Fruit fly (Drosophila melanogaster) whole organism, embryonic: ENCODE measurements around the gene Usp8.
A peak's percentile ranks its signal among the peaks of the same experiment; 100 is the strongest.

ENCODE experiments used
- Awh ChIP-seq: fragments of 200-800 bp; sonication (Bioruptor generic); IDR thresholded peaks from 2 replicates; pipeline ENCODE4, ENCODE4 v1.3.6; 2022; ENCODE audit warnings: missing biosample characterization, missing genetic modification characterization
- BtbVII ChIP-seq: fragments of 200-800 bp; sonication (Bioruptor generic); optimal IDR thresholded peaks from 3 replicates; lab custom pipeline; 2017; ENCODE audit warnings: missing biosample characterization, mild to moderate bottlenecking, missing genetic modification characterization
- CG1024 ChIP-seq: fragments of 200-800 bp; sonication (Bioruptor generic); IDR thresholded peaks from 2 replicates; pipeline ENCODE4 v1.3.6; 2022; ENCODE audit warnings: missing biosample characterization, missing genetic modification characterization
- CG10274 ChIP-seq: fragments of 200-800 bp; sonication (Bioruptor generic); optimal IDR thresholded peaks from 3 replicates; lab custom pipeline; 2017; ENCODE audit warnings: missing biosample characterization, mild to moderate bottlenecking, missing genetic modification characterization
- CG10366 ChIP-seq: fragments of 200-800 bp; sonication (Bioruptor generic); IDR thresholded peaks from 2 replicates; pipeline ENCODE4 v1.3.6; 2022; ENCODE audit warnings: missing biosample characterization, missing genetic modification characterization
- CG11247 ChIP-seq: fragments of 200-800 bp; sonication (Bioruptor generic); IDR thresholded peaks from 2 replicates; pipeline ENCODE4 v1.3.6; 2022; ENCODE audit warnings: missing biosample characterization, missing genetic modification characterization
- CG11456 ChIP-seq: fragments of 200-800 bp; sonication (Bioruptor generic); IDR thresholded peaks from 3 replicates; pipeline ENCODE4 v1.3.6; 2022; ENCODE audit warnings: missing biosample characterization, missing genetic modification characterization
- CG12236 ChIP-seq: fragments of 200-800 bp; sonication (Bioruptor generic); optimal IDR thresholded peaks from 2 replicates; lab custom pipeline; 2016; ENCODE audit warnings: missing biosample characterization, missing genetic modification characterization
- CG12299 ChIP-seq: fragments of 200-800 bp; sonication (Bioruptor generic); optimal IDR thresholded peaks from 2 replicates; lab custom pipeline; 2018; ENCODE audit warnings: missing biosample characterization, mild to moderate bottlenecking, missing genetic modification characterization
- CG12744 ChIP-seq: fragments of 200-800 bp; sonication (Bioruptor generic); optimal IDR thresholded peaks from 2 replicates; lab custom pipeline; 2016; ENCODE audit warnings: missing biosample characterization, missing genetic modification characterization
- CG1602 ChIP-seq: fragments of 200-800 bp; sonication (Bioruptor generic); optimal IDR thresholded peaks from 3 replicates; lab custom pipeline; 2016; ENCODE audit warnings: missing biosample characterization, missing genetic modification characterization
- CG30020 ChIP-seq: fragments of 200-800 bp; optimal IDR thresholded peaks from 2 replicates; lab custom pipeline; 2019; ENCODE audit warnings: missing biosample characterization, mild to moderate bottlenecking, missing genetic modification characterization, moderate library complexity
- CG3163 ChIP-seq: fragments of 200-800 bp; sonication (Bioruptor generic); optimal IDR thresholded peaks from 3 replicates; lab custom pipeline; 2016; ENCODE audit warnings: missing biosample characterization, missing genetic modification characterization
- CG34422 ChIP-seq: fragments of 200-800 bp; sonication (Bioruptor generic); IDR thresholded peaks from 3 replicates; pipeline ENCODE4 v1.3.6; 2022; ENCODE audit warnings: missing biosample characterization, missing genetic modification characterization
- CG43689 ChIP-seq: fragments of 200-800 bp; sonication (Bioruptor generic); IDR thresholded peaks from 2 replicates; pipeline ENCODE4 v1.3.6; 2022; ENCODE audit warnings: missing biosample characterization, missing genetic modification characterization
- CG7556 ChIP-seq: fragments of 200-800 bp; sonication (Bioruptor generic); optimal IDR thresholded peaks from 2 replicates; lab custom pipeline; 2017; ENCODE audit warnings: missing biosample characterization, mild to moderate bottlenecking, missing genetic modification characterization
- CG7786 ChIP-seq: fragments of 200-800 bp; sonication (Bioruptor generic); optimal IDR thresholded peaks from 2 replicates; lab custom pipeline; 2016; ENCODE audit warnings: missing biosample characterization, missing genetic modification characterization
- CG7928 ChIP-seq: fragments of 200-800 bp; sonication (Bioruptor generic); optimal IDR thresholded peaks from 2 replicates; lab custom pipeline; 2017; ENCODE audit warnings: missing biosample characterization, mild to moderate bottlenecking, missing genetic modification characterization
- CG9932 ChIP-seq: fragments of 200-800 bp; sonication (Bioruptor generic); IDR thresholded peaks from 2 replicates; pipeline ENCODE4 v1.3.6; 2022; ENCODE audit warnings: missing biosample characterization, missing genetic modification characterization
- Chrac-16 ChIP-seq: fragments of 200-800 bp; sonication (Bioruptor generic); optimal IDR thresholded peaks from 3 replicates; lab custom pipeline; 2016; ENCODE audit warnings: missing biosample characterization, missing genetic modification characterization
- Dbx ChIP-seq: fragments of 200-800 bp; sonication (Bioruptor generic); IDR thresholded peaks from 3 replicates; pipeline ENCODE4 v1.3.6; 2022; ENCODE audit warnings: missing biosample characterization, missing genetic modification characterization
- Doc2 ChIP-seq: fragments of 200-800 bp; sonication (Bioruptor generic); IDR thresholded peaks from 2 replicates; pipeline ENCODE4 v1.3.6; 2022; ENCODE audit warnings: missing biosample characterization, missing genetic modification characterization
- Elba2 ChIP-seq: fragments of 200-800 bp; sonication (Bioruptor generic); optimal IDR thresholded peaks from 3 replicates; lab custom pipeline; 2016; ENCODE audit warnings: missing biosample characterization, missing genetic modification characterization
- HLH3B ChIP-seq: fragments of 200-800 bp; sonication (Bioruptor generic); IDR thresholded peaks from 2 replicates; pipeline ENCODE4 v1.3.6; 2022; ENCODE audit warnings: missing biosample characterization, missing genetic modification characterization
- MBD-R2 ChIP-seq: fragments of 200-800 bp; sonication (Bioruptor generic); IDR thresholded peaks from 2 replicates; pipeline ENCODE4 v1.3.6; 2022; ENCODE audit warnings: missing biosample characterization, missing genetic modification characterization
- Max ChIP-seq: fragments of 200-800 bp; sonication (Bioruptor generic); optimal IDR thresholded peaks from 2 replicates; lab custom pipeline; 2016; ENCODE audit warnings: missing biosample characterization, mild to moderate bottlenecking, missing genetic modification characterization
- Med ChIP-seq: fragments of 200-800 bp; sonication (Bioruptor generic); peaks from one replicate; lab custom pipeline; 2016; ENCODE audit warnings: missing biosample characterization, missing genetic modification characterization, mild to moderate bottlenecking, inconsistent platforms, moderate library complexity
- NC2α ChIP-seq: fragments of 200-800 bp; sonication (Bioruptor generic); optimal IDR thresholded peaks from 2 replicates; lab custom pipeline; 2016; ENCODE audit warnings: missing biosample characterization, missing genetic modification characterization
- Side ChIP-seq: fragments of 200-800 bp; sonication (Bioruptor generic); optimal IDR thresholded peaks from 2 replicates; lab custom pipeline; 2016; ENCODE audit warnings: missing biosample characterization, missing genetic modification characterization
- amos ChIP-seq: fragments of 200-800 bp; sonication (Bioruptor generic); IDR thresholded peaks from 2 replicates; pipeline ENCODE4 v1.3.6; 2022; ENCODE audit warnings: missing biosample characterization, missing genetic modification characterization; ENCODE audit not compliant: partially characterized antibody
- az2 ChIP-seq: fragments of 200-800 bp; sonication (Bioruptor generic); optimal IDR thresholded peaks from 3 replicates; lab custom pipeline; 2016; ENCODE audit warnings: missing biosample characterization, missing genetic modification characterization
- btn ChIP-seq: fragments of 200-800 bp; sonication (Bioruptor generic); optimal IDR thresholded peaks from 2 replicates; lab custom pipeline; 2016; ENCODE audit warnings: missing biosample characterization, missing genetic modification characterization
- crol ChIP-seq: fragments of 200-800 bp; sonication (Bioruptor generic); IDR thresholded peaks from 2 replicates; pipeline ENCODE4 v1.3.6; 2022; ENCODE audit warnings: missing biosample characterization, missing genetic modification characterization
- disco-r ChIP-seq: fragments of 200-800 bp; sonication (Bioruptor generic); optimal IDR thresholded peaks from 2 replicates; lab custom pipeline; 2016; ENCODE audit warnings: missing biosample characterization, missing genetic modification characterization
- dmrt99B ChIP-seq: fragments of 200-800 bp; sonication (Bioruptor generic); optimal IDR thresholded peaks from 2 replicates; lab custom pipeline; 2018; ENCODE audit warnings: missing biosample characterization, mild to moderate bottlenecking, missing genetic modification characterization, moderate library complexity
- emc ChIP-seq: fragments of 200-800 bp; sonication (Bioruptor generic); optimal IDR thresholded peaks from 2 replicates; lab custom pipeline; 2016; ENCODE audit warnings: missing biosample characterization, missing genetic modification characterization
- eve ChIP-seq, 2 experiments: fragments of >200 bp; optimal IDR thresholded peaks; 2 replicates each; lab custom pipeline; 2017; ENCODE audit warnings: missing biosample characterization in 2 of 2, missing genetic modification characterization in 2 of 2
- ewg ChIP-seq: fragments of 200-800 bp; sonication (Bioruptor generic); optimal IDR thresholded peaks from 3 replicates; lab custom pipeline; 2017; ENCODE audit warnings: mild to moderate bottlenecking, missing biosample characterization, missing genetic modification reagents, missing genetic modification characterization
- gem ChIP-seq: fragments of 200-800 bp; sonication (Bioruptor generic); optimal IDR thresholded peaks from 2 replicates; lab custom pipeline; 2019; ENCODE audit warnings: missing biosample characterization, mild to moderate bottlenecking, missing genetic modification characterization, moderate library complexity
- jing ChIP-seq: fragments of 200-800 bp; sonication (Bioruptor generic); optimal IDR thresholded peaks from 2 replicates; lab custom pipeline; 2018; ENCODE audit warnings: missing biosample characterization, mild to moderate bottlenecking, missing genetic modification characterization
- knrl ChIP-seq: fragments of 200-800 bp; sonication (Bioruptor generic); IDR thresholded peaks from 3 replicates; pipeline ENCODE4 v1.3.6; 2022; ENCODE audit warnings: missing biosample characterization, missing genetic modification characterization; ENCODE audit not compliant: partially characterized antibody
- lola ChIP-seq, 3 experiments: fragments of >200 bp in 2 of 3; fragments of 200-800 bp in 1 of 3; sonication (Bioruptor generic) in 1 of 3; optimal IDR thresholded peaks; 2 replicates each; lab custom pipeline; 2017 to 2019; ENCODE audit warnings: missing biosample characterization in 3 of 3, missing genetic modification characterization in 3 of 3, mild to moderate bottlenecking in 1 of 3, moderate library complexity in 1 of 3
- mirr ChIP-seq: fragments of 200-800 bp; sonication (Bioruptor generic); optimal IDR thresholded peaks from 3 replicates; lab custom pipeline; 2018; ENCODE audit warnings: missing biosample characterization, mild to moderate bottlenecking, missing genetic modification characterization
- phol ChIP-seq: fragments of 200-800 bp; sonication (Bioruptor generic); optimal IDR thresholded peaks from 3 replicates; lab custom pipeline; 2018; ENCODE audit warnings: missing biosample characterization, mild to moderate bottlenecking, missing genetic modification characterization, moderate library complexity
- ro ChIP-seq: fragments of 200-800 bp; sonication (Bioruptor generic); IDR thresholded peaks from 2 replicates; pipeline ENCODE4 v1.3.6; 2022; ENCODE audit warnings: missing biosample characterization, missing genetic modification characterization
- sim ChIP-seq: fragments of 200-800 bp; sonication (Bioruptor generic); IDR thresholded peaks from 2 replicates; pipeline ENCODE4 v1.3.6; 2022; ENCODE audit warnings: missing biosample characterization, missing genetic modification characterization
- sr ChIP-seq: fragments of 200-800 bp; sonication (Bioruptor generic); IDR thresholded peaks from 3 replicates; pipeline ENCODE4 v1.3.6; 2022; ENCODE audit warnings: missing biosample characterization, missing genetic modification characterization
- tll ChIP-seq, 2 experiments: fragments of 200-800 bp in 1 of 2; fragments of >200 bp in 1 of 2; sonication (Bioruptor generic) in 1 of 2; optimal IDR thresholded peaks; 2 replicates each; lab custom pipeline; 2017 to 2019; ENCODE audit warnings: missing biosample characterization in 2 of 2, missing genetic modification characterization in 2 of 2, mild to moderate bottlenecking in 1 of 2, moderate library complexity in 1 of 2
- vnd ChIP-seq: fragments of 200-800 bp; sonication (Bioruptor generic); IDR thresholded peaks from 3 replicates; pipeline ENCODE4 v1.3.6; 2022; ENCODE audit warnings: missing biosample characterization, missing genetic modification characterization; ENCODE audit not compliant: partially characterized antibody
- z ChIP-seq: fragments of 200-800 bp; sonication (Bioruptor generic); IDR thresholded peaks from 3 replicates; pipeline ENCODE4 v1.3.6; 2022; ENCODE audit warnings: missing biosample characterization, missing genetic modification characterization
- zfh2 ChIP-seq: fragments of 200-800 bp; sonication (Bioruptor generic); optimal IDR thresholded peaks from 2 replicates; lab custom pipeline; 2016; ENCODE audit warnings: missing biosample characterization, missing genetic modification characterization

Gene Usp8

dm6 chr3R:21097631-21098117 is 36.4 kb upstream of the Usp8 start, which contains the start of gene RhoGAP93B (continued):
- peak; percentile 96 for TF ChIP-seq MBD-R2 (GFP tag; lab: Robert Waterston, UW)
- TF ChIP-seq az2 (GFP tag; lab: Kevin White, UChicago): peak; percentile 50
- peak; percentile 74 for TF ChIP-seq CG1602 (GFP tag; lab: Kevin White, UChicago)
- TF ChIP-seq CG43689 (GFP tag; lab: Robert Waterston, UW): no peak
- TF ChIP-seq CG30020 (tag; lab: Kevin White, UChicago): peak; percentile 75
- no peak for TF ChIP-seq disco-r (GFP tag; lab: Kevin White, UChicago)
- peak; percentile 87 for TF ChIP-seq phol
- peak; percentile 57 for TF ChIP-seq CG7556 (GFP tag; lab: Kevin White, UChicago)
- peak; percentile 62 for TF ChIP-seq mirr (GFP tag; lab: Kevin White, UChicago)
- peak; percentile 68 for TF ChIP-seq Max
- peak; percentile 97 for TF ChIP-seq Dbx (GFP tag; lab: Robert Waterston, UW)
- no peak for TF ChIP-seq jing (GFP tag; lab: Kevin White, UChicago)
- TF ChIP-seq CG1024 (GFP tag; lab: Robert Waterston, UW): peak; percentile 84
- peak; percentile 80 for TF ChIP-seq gem
- peak; percentile 78 for TF ChIP-seq Side (GFP tag; lab: Kevin White, UChicago)
- peak; percentile 100 for TF ChIP-seq amos (GFP tag; lab: Robert Waterston, UW)
- TF ChIP-seq Elba2 (GFP tag; lab: Kevin White, UChicago): peak; percentile 55
- TF ChIP-seq emc (GFP tag; lab: Kevin White, UChicago): peak; percentile 84
- TF ChIP-seq CG11456: peak; percentile 94
- 0 out of 2 replicates have a peak, but pooled peaks have one; percentile 26 for TF ChIP-seq sim
- peak; percentile 77 for TF ChIP-seq CG3163 (GFP tag; lab: Kevin White, UChicago)
- TF ChIP-seq ewg: peak; percentile 37
- peak; percentile 99 for TF ChIP-seq Med
- peak; percentile 93 for TF ChIP-seq CG7786 (GFP tag; lab: Kevin White, UChicago)
- TF ChIP-seq CG34422 (GFP tag; lab: Robert Waterston, UW): peak; percentile 94
- TF ChIP-seq HLH3B (GFP tag; lab: Robert Waterston, UW): peak; percentile 93
- TF ChIP-seq knrl (GFP tag; lab: Robert Waterston, UW): peak; percentile 100
- peak; percentile 92 for TF ChIP-seq zfh2
- TF ChIP-seq lola (GFP tag; optimal IDR thresholded peaks at IDR 0.05; lab: Kevin White, UChicago): peak in 1 of 3 experiments; percentile 78
- peak; percentile 100 for TF ChIP-seq vnd (GFP tag; lab: Robert Waterston, UW)
- no peak for TF ChIP-seq sr
- TF ChIP-seq CG9932 (GFP tag; lab: Robert Waterston, UW): peak; percentile 99
- TF ChIP-seq CG12744: peak; percentile 74
- peak; percentile 69 for TF ChIP-seq NC2α (GFP tag; lab: Kevin White, UChicago)
- peak in 1 of 2 experiments; percentile 20 for TF ChIP-seq eve (GFP tag; optimal IDR thresholded peaks at IDR 0.05; lab: Kevin White, UChicago)
- TF ChIP-seq dmrt99B (tag; lab: Kevin White, UChicago): no peak
- TF ChIP-seq tll (GFP tag; optimal IDR thresholded peaks at IDR 0.05; lab: Kevin White, UChicago): peak in 1 of 2 experiments; percentile 29
- TF ChIP-seq CG12299 (tag; lab: Kevin White, UChicago): peak; percentile 83
- peak; percentile 47; the same call in 1 of the 2 replicates for TF ChIP-seq ro (GFP tag; lab: Robert Waterston, UW)
- no peak for TF ChIP-seq Doc2 (GFP tag; lab: Robert Waterston, UW)
- TF ChIP-seq Awh (GFP tag; lab: Robert Waterston, UW): peak; percentile 89
- peak; percentile 84 for TF ChIP-seq CG10366 (GFP tag; lab: Robert Waterston, UW)
- TF ChIP-seq Chrac-16: peak; percentile 73
- peak; percentile 86 for TF ChIP-seq btn (GFP tag; lab: Kevin White, UChicago)
- no peak for TF ChIP-seq z
- peak; percentile 57 for TF ChIP-seq CG12236
- peak; percentile 89 for TF ChIP-seq CG11247 (GFP tag; lab: Robert Waterston, UW)
- peak; percentile 39; the same call in 1 of the 2 replicates for TF ChIP-seq crol (GFP tag; lab: Robert Waterston, UW)
- TF ChIP-seq BtbVII (GFP tag; lab: Kevin White, UChicago): peak; percentile 35
- TF ChIP-seq CG7928: peak; percentile 44
- TF ChIP-seq CG10274 (GFP tag; lab: Kevin White, UChicago): peak; percentile 25
